Fruit fly (Drosophila melanogaster) whole organism, embryonic: Measurements from ENCODE around the gene Cdc14.

Experiments used
- ATbp ChIP-seq: fragments of 200-800 bp; sonication (Bioruptor generic); optimal IDR thresholded peaks from 2 replicates; lab custom pipeline; 2017; ENCODE audit warnings: missing biosample characterization, mild to moderate bottlenecking, missing genetic modification characterization, missing genetic modification reagents
- Aef1 ChIP-seq: fragments of 200-800 bp; sonication (Bioruptor generic); IDR thresholded peaks from 3 replicates; pipeline ENCODE4 v1.3.6; 2022; ENCODE audit warnings: missing biosample characterization, missing genetic modification characterization
- Bteb2 ChIP-seq: fragments of 200-800 bp; sonication (Bioruptor generic); optimal IDR thresholded peaks from 2 replicates; lab custom pipeline; 2016; ENCODE audit warnings: missing biosample characterization, missing genetic modification characterization
- CG10565 ChIP-seq: fragments of 200-800 bp; sonication (Bioruptor generic); optimal IDR thresholded peaks from 3 replicates; lab custom pipeline; 2016; ENCODE audit warnings: missing biosample characterization, mild to moderate bottlenecking, missing genetic modification characterization
- CG11723 ChIP-seq: fragments of 200-800 bp; sonication (Bioruptor generic); optimal IDR thresholded peaks from 2 replicates; lab custom pipeline; 2017; ENCODE audit warnings: missing biosample characterization, mild to moderate bottlenecking, missing genetic modification characterization
- CG12744 ChIP-seq: fragments of 200-800 bp; sonication (Bioruptor generic); optimal IDR thresholded peaks from 2 replicates; lab custom pipeline; 2016; ENCODE audit warnings: missing biosample characterization, missing genetic modification characterization
- CG14710 ChIP-seq: fragments of 200-800 bp; sonication (Bioruptor generic); optimal IDR thresholded peaks from 3 replicates; lab custom pipeline; 2019; ENCODE audit warnings: missing biosample characterization, mild to moderate bottlenecking, missing genetic modification characterization, moderate library complexity
- CG14965 ChIP-seq: fragments of 200-800 bp; sonication (Bioruptor generic); optimal IDR thresholded peaks from 2 replicates; lab custom pipeline; 2016; ENCODE audit warnings: missing biosample characterization, missing genetic modification characterization, borderline replicate concordance
- CG15073 ChIP-seq: fragments of 200-800 bp; sonication (Bioruptor generic); optimal IDR thresholded peaks from 2 replicates; lab custom pipeline; 2016; ENCODE audit warnings: missing biosample characterization, missing genetic modification characterization
- CG15479 ChIP-seq: fragments of 200-800 bp; sonication (Bioruptor generic); optimal IDR thresholded peaks from 3 replicates; lab custom pipeline; 2019; ENCODE audit warnings: missing biosample characterization, mild to moderate bottlenecking, missing genetic modification characterization, moderate library complexity
- CG15696 ChIP-seq: fragments of 200-800 bp; sonication (Bioruptor generic); optimal IDR thresholded peaks from 2 replicates; lab custom pipeline; 2019; ENCODE audit warnings: missing biosample characterization, mild to moderate bottlenecking, missing genetic modification characterization, moderate library complexity
- CG16779 ChIP-seq: fragments of 200-800 bp; sonication (Bioruptor generic); IDR thresholded peaks from 2 replicates; pipeline ENCODE4 v1.3.6; 2022; ENCODE audit warnings: missing biosample characterization, missing genetic modification characterization
- CG1792 ChIP-seq: fragments of 200-800 bp; sonication (Bioruptor generic); optimal IDR thresholded peaks from 2 replicates; lab custom pipeline; 2016; ENCODE audit warnings: missing biosample characterization, missing genetic modification characterization
- CG1832 ChIP-seq: fragments of 200-800 bp; sonication (Bioruptor generic); optimal IDR thresholded peaks from 2 replicates; lab custom pipeline; 2017; ENCODE audit warnings: missing biosample characterization, mild to moderate bottlenecking, missing genetic modification characterization, inconsistent platforms
- CG18476 ChIP-seq: fragments of 200-800 bp; sonication (Bioruptor generic); optimal IDR thresholded peaks from 2 replicates; lab custom pipeline; 2016; ENCODE audit warnings: missing biosample characterization, mild to moderate bottlenecking, missing genetic modification characterization
- CG32767 ChIP-seq: fragments of 200-800 bp; sonication (Bioruptor generic); IDR thresholded peaks from 2 replicates; pipeline ENCODE4 v1.3.6; 2022; ENCODE audit warnings: missing biosample characterization, missing genetic modification characterization
- CG3838 ChIP-seq: fragments of 200-800 bp; sonication (Bioruptor generic); optimal IDR thresholded peaks from 3 replicates; lab custom pipeline; 2016; ENCODE audit warnings: missing biosample characterization, missing genetic modification characterization
- CG7357 ChIP-seq: fragments of 200-800 bp; sonication (Bioruptor generic); IDR thresholded peaks from 3 replicates; pipeline ENCODE4 v1.3.6; 2022; ENCODE audit warnings: missing biosample characterization, missing genetic modification characterization
- CG7963 ChIP-seq: fragments of 200-800 bp; sonication (Bioruptor generic); IDR thresholded peaks from 3 replicates; pipeline ENCODE4 v1.3.6; 2022; ENCODE audit warnings: missing biosample characterization, missing genetic modification characterization; ENCODE audit not compliant: partially characterized antibody
- CG8388 ChIP-seq: fragments of 200-800 bp; sonication (Bioruptor generic); optimal IDR thresholded peaks from 2 replicates; lab custom pipeline; 2019; ENCODE audit warnings: missing biosample characterization, mild to moderate bottlenecking, missing genetic modification characterization, moderate library complexity
- Chrac-16 ChIP-seq: fragments of 200-800 bp; sonication (Bioruptor generic); optimal IDR thresholded peaks from 3 replicates; lab custom pipeline; 2016; ENCODE audit warnings: missing biosample characterization, missing genetic modification characterization
- CoRest ChIP-seq: fragments of 200-800 bp; sonication (Bioruptor generic); optimal IDR thresholded peaks from 3 replicates; lab custom pipeline; 2018; ENCODE audit warnings: missing biosample characterization, mild to moderate bottlenecking, missing genetic modification characterization, moderate library complexity
- Dek ChIP-seq: fragments of 200-800 bp; sonication (Bioruptor generic); optimal IDR thresholded peaks from 3 replicates; lab custom pipeline; 2019; ENCODE audit warnings: missing biosample characterization, mild to moderate bottlenecking, missing genetic modification characterization, moderate library complexity
- Dfd ChIP-seq, 2 experiments: fragments of >200 bp; optimal IDR thresholded peaks; 2 replicates each; lab custom pipeline; 2017; ENCODE audit warnings: missing biosample characterization in 2 of 2, missing genetic modification characterization in 2 of 2
- Doc3 ChIP-seq: fragments of 200-800 bp; sonication (Bioruptor generic); IDR thresholded peaks from 3 replicates; pipeline ENCODE4 v1.3.6; 2022; ENCODE audit warnings: missing biosample characterization, missing genetic modification characterization; ENCODE audit not compliant: partially characterized antibody
- Eip74EF ChIP-seq, 2 experiments: fragments of 200-800 bp in 1 of 2; fragments of >200 bp in 1 of 2; sonication (Bioruptor generic) in 1 of 2; optimal IDR thresholded peaks; 2 replicates each; lab custom pipeline; 2017 to 2019; ENCODE audit warnings: missing biosample characterization in 2 of 2, missing genetic modification characterization in 2 of 2, mild to moderate bottlenecking in 1 of 2, moderate library complexity in 1 of 2
- Ets97D ChIP-seq: fragments of 200-800 bp; sonication (Bioruptor generic); optimal IDR thresholded peaks from 3 replicates; lab custom pipeline; 2016; ENCODE audit warnings: missing biosample characterization, missing genetic modification characterization
- HmgD ChIP-seq: fragments of 200-800 bp; sonication (Bioruptor generic); optimal IDR thresholded peaks from 3 replicates; lab custom pipeline; 2016; ENCODE audit warnings: missing biosample characterization, missing genetic modification characterization
- Hr39 ChIP-seq: fragments of >200 bp; optimal IDR thresholded peaks from 2 replicates; lab custom pipeline; 2017
- Max ChIP-seq: fragments of 200-800 bp; sonication (Bioruptor generic); optimal IDR thresholded peaks from 2 replicates; lab custom pipeline; 2016; ENCODE audit warnings: missing biosample characterization, mild to moderate bottlenecking, missing genetic modification characterization
- Med ChIP-seq: fragments of 200-800 bp; sonication (Bioruptor generic); peaks from one replicate; lab custom pipeline; 2016; ENCODE audit warnings: missing biosample characterization, missing genetic modification characterization, mild to moderate bottlenecking, inconsistent platforms, moderate library complexity
- NC2β ChIP-seq: fragments of 200-800 bp; sonication (Bioruptor generic); optimal IDR thresholded peaks from 2 replicates; lab custom pipeline; 2016; ENCODE audit warnings: missing biosample characterization, missing genetic modification characterization
- Nf-YA ChIP-seq: fragments of 200-800 bp; sonication (Bioruptor generic); IDR thresholded peaks from 2 replicates; pipeline ENCODE4 v1.3.6; 2022; ENCODE audit warnings: missing biosample characterization, missing genetic modification characterization
- Oaz ChIP-seq: fragments of 200-800 bp; sonication (Bioruptor generic); IDR thresholded peaks from 2 replicates; pipeline ENCODE4 v1.3.6; 2022; ENCODE audit warnings: missing biosample characterization, missing genetic modification characterization
- Rx ChIP-seq: fragments of 200-800 bp; sonication (Bioruptor generic); IDR thresholded peaks from 2 replicates; pipeline ENCODE4 v1.3.6; 2022; ENCODE audit warnings: missing biosample characterization, missing genetic modification characterization
- ab ChIP-seq: fragments of 200-800 bp; sonication (Bioruptor generic); optimal IDR thresholded peaks from 2 replicates; lab custom pipeline; 2016; ENCODE audit warnings: missing biosample characterization, missing genetic modification characterization
- ap ChIP-seq: fragments of 200-800 bp; sonication (Bioruptor generic); IDR thresholded peaks from 2 replicates; pipeline ENCODE4 v1.3.6; 2022; ENCODE audit warnings: missing biosample characterization, missing genetic modification characterization
- btn ChIP-seq: fragments of 200-800 bp; sonication (Bioruptor generic); optimal IDR thresholded peaks from 2 replicates; lab custom pipeline; 2016; ENCODE audit warnings: missing biosample characterization, missing genetic modification characterization
- croc ChIP-seq: fragments of 200-800 bp; sonication (Bioruptor generic); conservative IDR thresholded peaks from 3 replicates; pipeline ENCODE4 v1.3.6; 2022; ENCODE audit warnings: missing biosample characterization, missing genetic modification characterization
- dmrt11E ChIP-seq: fragments of 200-800 bp; sonication (Bioruptor generic); optimal IDR thresholded peaks from 3 replicates; lab custom pipeline; 2018; ENCODE audit warnings: missing biosample characterization, mild to moderate bottlenecking, missing genetic modification characterization, moderate library complexity
- dysf ChIP-seq: fragments of 200-800 bp; sonication (Bioruptor generic); IDR thresholded peaks from 3 replicates; pipeline ENCODE4 v1.3.6; 2022; ENCODE audit warnings: missing biosample characterization, missing genetic modification characterization
- en ChIP-seq: fragments of 200-800 bp; sonication (Bioruptor generic); optimal IDR thresholded peaks from 2 replicates; lab custom pipeline; 2016; ENCODE audit warnings: missing biosample characterization, missing genetic modification characterization
- fd102C ChIP-seq: fragments of 200-800 bp; sonication (Bioruptor generic); optimal IDR thresholded peaks from 2 replicates; lab custom pipeline; 2018; ENCODE audit warnings: missing biosample characterization, mild to moderate bottlenecking, missing genetic modification characterization, moderate library complexity
- fd96Cb ChIP-seq: fragments of 200-800 bp; sonication (Bioruptor generic); optimal IDR thresholded peaks from 2 replicates; lab custom pipeline; 2018; ENCODE audit warnings: missing biosample characterization, mild to moderate bottlenecking, missing genetic modification characterization, moderate library complexity
- ham ChIP-seq: fragments of 200-800 bp; sonication (Bioruptor generic); IDR thresholded peaks from 2 replicates; pipeline ENCODE4 v1.3.6; 2022; ENCODE audit warnings: missing biosample characterization, missing genetic modification characterization
- schlank ChIP-seq: fragments of 200-800 bp; sonication (Bioruptor generic); optimal IDR thresholded peaks from 2 replicates; lab custom pipeline; 2018; ENCODE audit warnings: missing biosample characterization, mild to moderate bottlenecking, missing genetic modification characterization
- seq ChIP-seq: fragments of 200-800 bp; sonication (Bioruptor generic); IDR thresholded peaks from 2 replicates; pipeline ENCODE4 v1.3.6; 2022; ENCODE audit warnings: missing biosample characterization, missing genetic modification characterization
- tna ChIP-seq: fragments of 200-800 bp; sonication (Bioruptor generic); IDR thresholded peaks from 2 replicates; pipeline ENCODE4 v1.3.6; 2022; ENCODE audit warnings: missing biosample characterization, missing genetic modification characterization; ENCODE audit not compliant: partially characterized antibody
- tx ChIP-seq: fragments of 200-800 bp; sonication (Bioruptor generic); optimal IDR thresholded peaks from 2 replicates; lab custom pipeline; 2016; ENCODE audit warnings: missing biosample characterization, missing genetic modification characterization
- vvl ChIP-seq: fragments of 200-800 bp; sonication (Bioruptor generic); IDR thresholded peaks from 2 replicates; pipeline ENCODE4 v1.3.6; 2022; ENCODE audit warnings: missing biosample characterization, missing genetic modification characterization

The Cdc14 gene

dm6 chr2L:7821279-7821848 lies 10.9 kb upstream of the Cdc14 start (continued):
- TF ChIP-seq ATbp (no peak), ham (GFP tag; lab: Robert Waterston, UW) (no peak), dysf (peak; percentile 63), btn (no peak), CG15479 (GFP tag; lab: Kevin White, UChicago) (peak; percentile 32), CG3838 (GFP tag; lab: Kevin White, UChicago) (no peak), schlank (tag; lab: Kevin White, UChicago) (peak; percentile 4), seq (peak; percentile 62), HmgD (GFP tag; lab: Kevin White, UChicago) (peak; percentile 27), tna (GFP tag; lab: Robert Waterston, UW) (peak; percentile 67), ab (GFP tag; lab: Kevin White, UChicago) (no peak), CG14965 (no peak), Oaz (peak; percentile 43; the same call in 1 of the 2 replicates), CG8388 (GFP tag; lab: Kevin White, UChicago) (peak; percentile 43), Dfd (GFP tag; optimal IDR thresholded peaks at IDR 0.05; lab: Kevin White, UChicago) (no peak), Med (GFP tag; lab: Kevin White, UChicago) (peak; percentile 95), en (no peak), tx (GFP tag; lab: Kevin White, UChicago) (no peak), CG10565 (no peak), CG14710 (peak; percentile 64), Doc3 (GFP tag; lab: Robert Waterston, UW) (peak; percentile 77), CG1832 (GFP tag; lab: Kevin White, UChicago) (no peak), Aef1 (no peak; the same call in 2 of the 3 replicates), CG15073 (GFP tag; lab: Kevin White, UChicago) (no peak), ap (GFP tag; lab: Robert Waterston, UW) (no peak), Bteb2 (no peak), CG16779 (0 out of 2 replicates have a peak, but pooled peaks have one; percentile 45), CG12744 (GFP tag; lab: Kevin White, UChicago) (peak; percentile 36), Hr39 (lab: Kevin White, UChicago) (no peak), Ets97D (peak; percentile 86), Rx (GFP tag; lab: Robert Waterston, UW) (no peak), CoRest (tag; lab: Kevin White, UChicago) (peak; percentile 60), CG7963 (GFP tag; lab: Robert Waterston, UW) (peak; percentile 64; the same call in 2 of the 3 replicates), CG18476 (GFP tag; lab: Kevin White, UChicago) (peak; percentile 15), Chrac-16 (GFP tag; lab: Kevin White, UChicago) (peak; percentile 34), CG11723 (GFP tag; lab: Kevin White, UChicago) (no peak), Max (GFP tag; lab: Kevin White, UChicago) (peak; percentile 58), CG1792 (GFP tag; lab: Kevin White, UChicago) (peak; percentile 44), fd96Cb (peak; percentile 1), CG32767 (GFP tag; lab: Robert Waterston, UW) (peak; percentile 50; the same call in 1 of the 2 replicates), CG15696 (peak; percentile 40), NC2β (GFP tag; lab: Kevin White, UChicago) (peak; percentile 54), Dek (peak; percentile 34), Nf-YA (GFP tag; lab: Robert Waterston, UW) (no peak), fd102C (GFP tag; lab: Kevin White, UChicago) (no peak), vvl (GFP tag; lab: Robert Waterston, UW) (peak; percentile 69; the same call in 1 of the 2 replicates), dmrt11E (tag; lab: Kevin White, UChicago) (peak; percentile 16), Eip74EF (GFP tag; optimal IDR thresholded peaks at IDR 0.05; lab: Kevin White, UChicago) (peak in 1 of 2 experiments; percentile 28), croc (GFP tag; lab: Robert Waterston, UW) (no peak), CG7357 (GFP tag; lab: Robert Waterston, UW) (no peak)
